Worm (Caenorhabditis elegans) whole organism, L1 larva: ENCODE data around the gene T05A8.8.

Source experiments
- C16A3.4 ChIP-seq: fragments of 150-350 bp; optimal IDR thresholded peaks from 2 replicates; lab custom pipeline; 2014; ENCODE audit warnings: missing biosample characterization, missing genetic modification characterization
- aha-1 ChIP-seq: fragments of 150-350 bp; optimal IDR thresholded peaks from 2 replicates; lab custom pipeline; 2014; ENCODE audit warnings: missing biosample characterization, missing genetic modification characterization
- ceh-8 ChIP-seq: fragments of 200-800 bp; sonication (Bioruptor generic); optimal IDR thresholded peaks from 2 replicates; lab custom pipeline; 2018; ENCODE audit warnings: mild to moderate bottlenecking, missing genetic modification characterization, moderate library complexity, missing compliant biosample characterization
- ceh-88 ChIP-seq: fragments of 200-800 bp; sonication (Bioruptor generic); IDR thresholded peaks from 2 replicates; pipeline ENCODE4 v1.3.6; 2022; ENCODE audit warnings: missing genetic modification characterization, missing compliant biosample characterization
- ceh-90 ChIP-seq: sonication (generic microtip); optimal IDR thresholded peaks from 2 replicates; lab custom pipeline; 2016; ENCODE audit warnings: missing genetic modification characterization, missing compliant biosample characterization
- dsc-1 ChIP-seq: sonication (generic microtip); optimal IDR thresholded peaks from 2 replicates; lab custom pipeline; 2016; ENCODE audit warnings: mild to moderate bottlenecking, missing genetic modification characterization, missing compliant biosample characterization
- efl-1 ChIP-seq, 4 experiments: fragments of 150-350 bp; optimal IDR thresholded peaks in 3 of 4; peaks in 1 of 4; 1 replicate in 1 of 4; 2 replicates in 3 of 4; lab custom pipeline; 2014; ENCODE audit warnings: missing biosample characterization in 2 of 4, missing genetic modification characterization in 2 of 4, missing genetic modification reagents in 2 of 4
- egl-27 ChIP-seq, 2 experiments: fragments of 150-350 bp in 1 of 2; sonication (generic microtip); optimal IDR thresholded peaks; 3 replicates each; lab custom pipeline; 2017 to 2018; ENCODE audit warnings: missing biosample characterization in 2 of 2, missing genetic modification characterization in 2 of 2, missing genetic modification reagents in 2 of 2
- elt-2 ChIP-seq: sonication (generic microtip); optimal IDR thresholded peaks from 2 replicates; lab custom pipeline; 2016; ENCODE audit warnings: missing genetic modification characterization, mild to moderate bottlenecking, inconsistent platforms, missing compliant biosample characterization, missing genetic modification reagents
- fkh-4 ChIP-seq: sonication (generic microtip); optimal IDR thresholded peaks from 2 replicates; lab custom pipeline; 2016; ENCODE audit warnings: missing compliant biosample characterization, missing genetic modification characterization, borderline replicate concordance
- fkh-8 ChIP-seq: sonication (generic microtip); optimal IDR thresholded peaks from 2 replicates; lab custom pipeline; 2016; ENCODE audit warnings: mild to moderate bottlenecking, missing genetic modification characterization, missing compliant biosample characterization
- irx-1 ChIP-seq: sonication (generic microtip); optimal IDR thresholded peaks from 2 replicates; lab custom pipeline; 2016; ENCODE audit warnings: missing genetic modification characterization, missing compliant biosample characterization
- jun-1 ChIP-seq: fragments of 150-350 bp; optimal IDR thresholded peaks from 2 replicates; lab custom pipeline; 2014; ENCODE audit warnings: missing biosample characterization, missing genetic modification reagents, missing genetic modification characterization
- lin-13 ChIP-seq: fragments of 150-350 bp; optimal IDR thresholded peaks from 2 replicates; lab custom pipeline; 2014; ENCODE audit warnings: missing biosample characterization, missing genetic modification reagents, missing genetic modification characterization
- lin-14 ChIP-seq: fragments of 200-800 bp; sonication (Bioruptor generic); optimal IDR thresholded peaks from 2 replicates; lab custom pipeline; 2018; ENCODE audit warnings: mild to moderate bottlenecking, missing genetic modification characterization, moderate library complexity, missing compliant biosample characterization
- lin-15B ChIP-seq: fragments of 150-350 bp; sonication (generic microtip); optimal IDR thresholded peaks from 3 replicates; lab custom pipeline; 2014; ENCODE audit warnings: missing biosample characterization, missing genetic modification characterization
- lin-39 ChIP-seq: fragments of 150-350 bp; optimal IDR thresholded peaks from 2 replicates; lab custom pipeline; 2014; ENCODE audit warnings: missing biosample characterization, missing genetic modification reagents, missing genetic modification characterization
- mep-1 ChIP-seq: fragments of 150-350 bp; optimal IDR thresholded peaks from 2 replicates; lab custom pipeline; 2014; ENCODE audit warnings: missing biosample characterization, missing genetic modification characterization
- nhr-11 ChIP-seq: fragments of 150-350 bp; optimal IDR thresholded peaks from 2 replicates; lab custom pipeline; 2014; ENCODE audit warnings: missing biosample characterization, missing genetic modification characterization
- nhr-20 ChIP-seq: sonication (generic microtip); optimal IDR thresholded peaks from 2 replicates; lab custom pipeline; 2016; ENCODE audit warnings: mild to moderate bottlenecking, missing genetic modification characterization, missing compliant biosample characterization
- nhr-71 ChIP-seq: sonication (generic microtip); optimal IDR thresholded peaks from 2 replicates; lab custom pipeline; 2016; ENCODE audit warnings: mild to moderate bottlenecking, missing genetic modification characterization, moderate library complexity, missing compliant biosample characterization
- nhr-77 ChIP-seq: fragments of 150-350 bp; optimal IDR thresholded peaks from 2 replicates; lab custom pipeline; 2014; ENCODE audit warnings: missing biosample characterization, missing genetic modification characterization
- nhr-84 ChIP-seq: sonication (generic microtip); optimal IDR thresholded peaks from 2 replicates; lab custom pipeline; 2017; ENCODE audit warnings: missing biosample characterization, missing genetic modification characterization
- nhr-85 ChIP-seq: sonication (generic microtip); peaks from one replicate; lab custom pipeline; 2016; ENCODE audit warnings: missing genetic modification characterization, inconsistent platforms, missing compliant biosample characterization
- pag-3 ChIP-seq: sonication (generic microtip); optimal IDR thresholded peaks from 2 replicates; lab custom pipeline; 2017; ENCODE audit warnings: missing genetic modification characterization, mild to moderate bottlenecking, missing compliant biosample characterization, antibody characterized with exemption, borderline replicate concordance; ENCODE audit not compliant: insufficient read depth
- pqm-1 ChIP-seq: sonication (generic microtip); optimal IDR thresholded peaks from 3 replicates; lab custom pipeline; 2017; ENCODE audit warnings: missing biosample characterization, missing genetic modification characterization
- rnt-1 ChIP-seq: sonication (generic microtip); optimal IDR thresholded peaks from 2 replicates; lab custom pipeline; 2016; ENCODE audit warnings: mild to moderate bottlenecking, missing genetic modification characterization, moderate library complexity, missing compliant biosample characterization
- skn-1 ChIP-seq: fragments of 150-350 bp; optimal IDR thresholded peaks from 2 replicates; lab custom pipeline; 2014; ENCODE audit warnings: missing biosample characterization, missing genetic modification characterization
- snpc-4 ChIP-seq: fragments of 150-350 bp; optimal IDR thresholded peaks from 2 replicates; lab custom pipeline; 2014; ENCODE audit warnings: missing biosample characterization, missing genetic modification characterization
- snu-23 ChIP-seq: sonication (generic microtip); optimal IDR thresholded peaks from 2 replicates; lab custom pipeline; 2016; ENCODE audit warnings: missing genetic modification characterization, missing compliant biosample characterization
- sox-4 ChIP-seq: sonication (generic microtip); optimal IDR thresholded peaks from 2 replicates; lab custom pipeline; 2016; ENCODE audit warnings: missing genetic modification characterization, missing compliant biosample characterization
- tbx-2 ChIP-seq: sonication (generic microtip); optimal IDR thresholded peaks from 2 replicates; lab custom pipeline; 2016; ENCODE audit warnings: missing genetic modification characterization, missing compliant biosample characterization
- tlp-1 ChIP-seq: fragments of 150-350 bp; optimal IDR thresholded peaks from 2 replicates; lab custom pipeline; 2014; ENCODE audit warnings: missing biosample characterization, missing genetic modification characterization
- unc-130 ChIP-seq: fragments of 150-350 bp; optimal IDR thresholded peaks from 2 replicates; lab custom pipeline; 2017; ENCODE audit warnings: missing biosample characterization, missing genetic modification characterization, inconsistent platforms
- unc-62 ChIP-seq: fragments of 150-350 bp; optimal IDR thresholded peaks from 2 replicates; lab custom pipeline; 2014; ENCODE audit warnings: missing biosample characterization, missing genetic modification reagents, missing genetic modification characterization

T05A8.8 gene

ce11 chrII:2734735-2735134 lies 1.7 kb upstream of the T05A8.8 start (continued):
- no peak for TF ChIP-seq elt-2 (tag; lab: Kevin White, UChicago)
- TF ChIP-seq unc-130: no peak
- no peak for TF ChIP-seq C16A3.4
- TF ChIP-seq ceh-8 (GFP tag; lab: Kevin White, UChicago): no peak
- no peak for TF ChIP-seq tlp-1 (tag; lab: Kevin White, UChicago)

DNA sequence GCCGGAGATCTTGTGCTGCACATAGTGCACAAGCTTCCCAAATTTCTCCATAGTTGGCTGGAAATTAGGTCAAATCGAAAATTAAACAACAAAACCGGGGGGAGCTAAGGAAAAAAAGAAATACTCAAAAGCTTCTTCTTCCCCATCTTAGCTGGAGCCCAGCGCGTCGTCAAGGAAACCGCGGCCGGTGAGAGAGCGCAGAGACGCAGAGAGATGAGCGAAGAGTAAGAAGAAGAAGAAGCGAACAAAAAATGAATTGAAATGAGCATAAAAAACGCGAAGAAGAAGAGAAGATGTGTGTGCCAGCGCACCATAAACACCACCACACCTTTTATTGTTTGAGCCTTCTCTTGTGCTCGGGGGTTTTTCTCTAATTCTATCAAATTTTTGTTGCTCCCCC lies 1.3 kb upstream of the T05A8.8 start, which contains the start of gene wdr-31:
TSS of gene wdr-31 (minus strand) at position 101 of the 400 bp plus-strand sequence.
- no peak for TF ChIP-seq nhr-77
- peak; percentile 39 for TF ChIP-seq fkh-8 (tag; lab: Kevin White, UChicago)

DNA sequence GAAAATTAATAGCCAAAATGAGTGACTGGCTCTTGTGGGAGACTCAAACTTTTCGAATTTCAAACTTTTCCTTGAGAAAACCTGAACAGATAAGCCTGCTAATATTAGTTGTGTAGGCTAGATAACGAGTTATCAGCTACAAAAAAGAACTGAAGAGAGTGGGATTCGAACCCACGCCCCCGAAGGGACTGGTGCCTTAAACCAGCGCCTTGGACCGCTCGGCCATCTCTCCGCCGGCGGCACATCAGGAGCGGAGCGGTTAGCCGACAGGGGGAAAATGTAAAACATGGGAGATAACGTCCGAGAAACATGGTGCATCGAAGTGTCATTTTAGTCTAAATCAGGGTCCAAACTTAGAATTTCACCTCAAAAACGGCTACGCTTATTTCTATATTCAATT lies 834 bp upstream of the T05A8.8 start:
- TF ChIP-seq snu-23 (no peak), irx-1 (no peak), nhr-11 (tag; lab: Kevin White, UChicago) (no peak), pqm-1 (tag; lab: Kevin White, UChicago) (no peak), unc-62 (GFP tag; lab: Kevin White, UChicago) (no peak), jun-1 (tag; lab: Kevin White, UChicago) (no peak), dsc-1 (tag; lab: Kevin White, UChicago) (no peak), mep-1 (no peak), lin-13 (GFP tag; lab: Kevin White, UChicago) (no peak), rnt-1 (tag; lab: Kevin White, UChicago) (peak; percentile 0), sox-4 (no peak), elt-2 (tag; lab: Kevin White, UChicago) (no peak), nhr-84 (tag; lab: Kevin White, UChicago) (no peak), efl-1 (optimal IDR thresholded peaks at IDR 0.05; lab: Kevin White, UChicago) (no peak), efl-1 (GFP tag; optimal IDR thresholded peaks at IDR 0.05 in 1 of 2; lab: Kevin White, UChicago) (peak in 1 of 2 experiments; percentile 24), skn-1 (tag; lab: Kevin White, UChicago) (no peak)

DNA sequence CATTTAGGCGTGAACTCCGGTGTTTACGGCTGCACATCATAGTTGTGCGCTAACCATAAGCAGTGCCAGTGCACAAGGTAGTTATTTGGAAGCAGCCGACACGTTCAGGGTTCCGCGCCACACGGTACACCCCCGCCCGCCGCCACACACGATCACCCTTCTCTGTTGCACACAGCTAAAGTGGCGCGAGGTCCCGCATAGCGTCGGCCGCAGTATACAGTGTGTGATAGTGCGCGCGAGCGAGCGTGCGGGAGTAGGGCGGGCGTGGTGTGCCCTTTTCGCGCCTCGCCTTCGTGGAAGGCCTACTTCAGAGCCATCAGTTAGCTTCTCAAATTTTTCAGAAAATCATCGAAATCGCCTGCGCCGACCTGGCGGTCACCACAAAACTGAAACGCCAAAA lies 460 bp downstream of the T05A8.8 start:
- TF ChIP-seq skn-1 (tag; lab: Kevin White, UChicago) (no peak), pag-3 (no peak), lin-14 (GFP tag; lab: Kevin White, UChicago) (no peak), tbx-2 (tag; lab: Kevin White, UChicago) (no peak), nhr-20 (tag; lab: Kevin White, UChicago) (no peak), ceh-90 (tag; lab: Kevin White, UChicago) (no peak), lin-39 (tag; lab: Kevin White, UChicago) (no peak), efl-1 (optimal IDR thresholded peaks at IDR 0.05; lab: Kevin White, UChicago) (no peak), efl-1 (GFP tag; optimal IDR thresholded peaks at IDR 0.05 in 1 of 2; lab: Kevin White, UChicago) (peak in 1 of 2 experiments; percentile 68)

DNA sequence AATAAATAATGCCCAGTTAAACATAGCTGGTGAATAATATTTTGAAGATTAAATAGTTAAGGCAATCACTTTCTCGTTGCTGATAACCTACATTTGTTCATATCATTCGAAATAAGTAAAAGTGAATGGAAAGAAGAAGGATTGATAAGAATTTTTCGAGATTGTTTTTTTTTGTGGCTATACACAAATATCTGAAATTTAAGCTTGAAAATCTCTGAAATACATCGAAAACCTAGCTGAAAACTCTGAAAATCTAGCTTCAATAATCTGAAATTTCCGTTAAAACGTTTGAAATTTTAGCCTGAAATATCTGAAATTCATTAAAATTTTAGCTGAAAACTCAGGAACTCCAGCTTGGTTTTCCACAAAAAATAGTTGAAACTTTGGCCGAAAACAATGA lies 3.1 kb downstream of the T05A8.8 start, which contains the start of gene T05A8.6:
TSS of gene T05A8.6 (minus strand) at position 101 of the 400 bp plus-strand sequence.
- no peak for TF ChIP-seq sox-4
- no peak for TF ChIP-seq nhr-71 (tag; lab: Kevin White, UChicago)
- no peak for TF ChIP-seq ceh-88 (GFP tag; lab: Robert Waterston, UW)
- no peak for TF ChIP-seq tlp-1 (tag; lab: Kevin White, UChicago)
- no peak for TF ChIP-seq nhr-85
- TF ChIP-seq aha-1 (tag; lab: Kevin White, UChicago): no peak
- TF ChIP-seq fkh-4: no peak
- no peak for TF ChIP-seq lin-14 (GFP tag; lab: Kevin White, UChicago)
- no peak for TF ChIP-seq egl-27 (tag; optimal IDR thresholded peaks at IDR 0.05; lab: Kevin White, UChicago)
- TF ChIP-seq lin-15B (tag; lab: Kevin White, UChicago): no peak
- TF ChIP-seq snpc-4 (tag; lab: Kevin White, UChicago): no peak
